Worm (Caenorhabditis elegans): ENCODE results near the gene nhr-126.

nhr-126 gene

ce11 chrV:2204080-2204479 lies 24.8 kb upstream of the nhr-126 start, which contains the start of gene cyp-33C12:
Gene cyp-33C12, minus strand, starts transcription at chrV:2204400.
- no peak for TF ChIP-seq nhr-12 (tag; optimal IDR thresholded peaks at IDR 0.05)
- TF ChIP-seq blmp-1 (tag; optimal IDR thresholded peaks at IDR 0.05), result no peak
- TF ChIP-seq tbx-8 (GFP tag; optimal IDR thresholded peaks at IDR 0.05), result no peak
- TF ChIP-seq drap-1 (GFP tag; optimal IDR thresholded peaks at IDR 0.05), result no peak
- TF ChIP-seq hlh-1 (tag; optimal IDR thresholded peaks at IDR 0.05), result no peak
- no peak for TF ChIP-seq lin-32 (GFP tag; optimal IDR thresholded peaks at IDR 0.05)
- TF ChIP-seq unc-39 (tag; optimal IDR thresholded peaks at IDR 0.05), result no peak
- TF ChIP-seq ces-1 (GFP tag; optimal IDR thresholded peaks at IDR 0.05), result no peak
- TF ChIP-seq mab-5 (tag; optimal IDR thresholded peaks at IDR 0.05), result no peak
- TF ChIP-seq nhr-28 (tag; optimal IDR thresholded peaks at IDR 0.05), result no peak
- TF ChIP-seq ham-2 (GFP tag; optimal IDR thresholded peaks at IDR 0.05), result no peak
- TF ChIP-seq bed-3 (GFP tag; optimal IDR thresholded peaks at IDR 0.05), result no peak
- TF ChIP-seq flh-1 (GFP tag; optimal IDR thresholded peaks at IDR 0.05), result no peak
- no peak for TF ChIP-seq nhr-2 (tag; optimal IDR thresholded peaks at IDR 0.05)

ce11 chrV:2206181-2206580 lies 22.7 kb upstream of the nhr-126 start, which contains the start of gene srt-40:
Gene srt-40, minus strand, starts transcription at chrV:2206281.
- no peak for TF ChIP-seq M03D4.4 (tag; optimal IDR thresholded peaks at IDR 0.05)
- no peak for TF ChIP-seq sem-2 (GFP tag; optimal IDR thresholded peaks at IDR 0.05)
- no peak for TF ChIP-seq drap-1 (GFP tag; optimal IDR thresholded peaks at IDR 0.05)
- no peak for TF ChIP-seq unc-39 (tag; optimal IDR thresholded peaks at IDR 0.05)
- no peak for TF ChIP-seq mep-1 (tag; optimal IDR thresholded peaks at IDR 0.05)
- no peak for TF ChIP-seq ztf-11 (tag; optimal IDR thresholded peaks at IDR 0.05)
- no peak for TF ChIP-seq hlh-1 (tag; optimal IDR thresholded peaks at IDR 0.05)
- no peak for TF ChIP-seq ceh-39 (tag; optimal IDR thresholded peaks at IDR 0.05)
- TF ChIP-seq ceh-83 (GFP tag; optimal IDR thresholded peaks at IDR 0.05), result no peak
- no peak for TF ChIP-seq unc-62 (GFP tag; optimal IDR thresholded peaks at IDR 0.05)
- no peak for TF ChIP-seq unc-120 (tag; optimal IDR thresholded peaks at IDR 0.05; ENCODE audit: poor library complexity, severe bottlenecking)
- TF ChIP-seq lin-13 (tag; optimal IDR thresholded peaks at IDR 0.05), result no peak
- no peak for TF ChIP-seq sptf-1 (tag; optimal IDR thresholded peaks at IDR 0.05)
- TF ChIP-seq nhr-28 (tag; optimal IDR thresholded peaks at IDR 0.05), result no peak

- TF ChIP-seq unc-39 (tag; optimal IDR thresholded peaks at IDR 0.05) (no peak), ces-1 (GFP tag; optimal IDR thresholded peaks at IDR 0.05) (no peak), blmp-1 (tag; optimal IDR thresholded peaks at IDR 0.05) (no peak)
Observed at ce11 chrV:2206801-2207200, 22.1 kb upstream of the nhr-126 start, which contains the start of gene svh-11. Gene svh-11, plus strand, starts transcription at chrV:2207101.

ce11 chrV:2207527-2207926 lies 21.4 kb upstream of the nhr-126 start:
- no peak for TF ChIP-seq unc-120 (tag; optimal IDR thresholded peaks at IDR 0.05; ENCODE audit: poor library complexity, severe bottlenecking)
- TF ChIP-seq lsy-2 (tag; optimal IDR thresholded peaks at IDR 0.05), result no peak
- TF ChIP-seq unc-39 (tag; optimal IDR thresholded peaks at IDR 0.05), result no peak
- no peak for TF ChIP-seq unc-62 (GFP tag; optimal IDR thresholded peaks at IDR 0.05)
- TF ChIP-seq hlh-1 (tag; optimal IDR thresholded peaks at IDR 0.05), result no peak
- TF ChIP-seq drap-1 (GFP tag; optimal IDR thresholded peaks at IDR 0.05), result no peak
- TF ChIP-seq ceh-43 (GFP tag; optimal IDR thresholded peaks at IDR 0.05), result no peak
- no peak for TF ChIP-seq mep-1 (tag; optimal IDR thresholded peaks at IDR 0.05)
- TF ChIP-seq ceh-83 (GFP tag; optimal IDR thresholded peaks at IDR 0.05), result no peak
- no peak for TF ChIP-seq M03D4.4 (tag; optimal IDR thresholded peaks at IDR 0.05)
- no peak for TF ChIP-seq nhr-28 (tag; optimal IDR thresholded peaks at IDR 0.05)
- TF ChIP-seq mab-5 (tag; optimal IDR thresholded peaks at IDR 0.05), result no peak
- TF ChIP-seq elt-3 (tag; optimal IDR thresholded peaks at IDR 0.05), result no peak
- no peak for TF ChIP-seq tbx-8 (GFP tag; optimal IDR thresholded peaks at IDR 0.05)
- TF ChIP-seq pha-4 (tag; optimal IDR thresholded peaks at IDR 0.05), result no peak
- TF ChIP-seq ceh-39 (tag; optimal IDR thresholded peaks at IDR 0.05), result no peak
- no peak for TF ChIP-seq nhr-12 (tag; optimal IDR thresholded peaks at IDR 0.05)

ce11 chrV:2211936-2212335 lies 16.9 kb upstream of the nhr-126 start, which contains the start of gene nhr-133:
Gene nhr-133, minus strand, starts transcription at chrV:2212118.
- TF ChIP-seq hlh-1 (tag; optimal IDR thresholded peaks at IDR 0.05) (no peak), tbx-8 (GFP tag; optimal IDR thresholded peaks at IDR 0.05) (no peak), flh-1 (GFP tag; optimal IDR thresholded peaks at IDR 0.05) (no peak), zip-8 (tag; optimal IDR thresholded peaks at IDR 0.05) (no peak), blmp-1 (tag; optimal IDR thresholded peaks at IDR 0.05) (no peak), nhr-237 (tag; optimal IDR thresholded peaks at IDR 0.05) (no peak), unc-62 (GFP tag; optimal IDR thresholded peaks at IDR 0.05) (no peak), bed-3 (GFP tag; optimal IDR thresholded peaks at IDR 0.05) (no peak)
